Fruit fly (Drosophila melanogaster) whole organism, embryonic: ENCODE measurements around the gene glu.

Experiments
- Antp ChIP-seq: fragments of 200-800 bp; sonication (Bioruptor generic); optimal IDR thresholded peaks from 3 replicates; lab custom pipeline; 2016; ENCODE audit warnings: missing biosample characterization, missing genetic modification characterization
- Bdp1 ChIP-seq: fragments of 200-800 bp; sonication (Bioruptor generic); optimal IDR thresholded peaks from 3 replicates; lab custom pipeline; 2016; ENCODE audit warnings: missing biosample characterization, missing genetic modification characterization
- CG10959 ChIP-seq: fragments of 200-800 bp; sonication (Bioruptor generic); IDR thresholded peaks from 2 replicates; pipeline ENCODE4 v1.3.6; 2022; ENCODE audit warnings: missing biosample characterization, missing genetic modification characterization
- CG11085 ChIP-seq: fragments of 200-800 bp; sonication (Bioruptor generic); IDR thresholded peaks from 2 replicates; pipeline ENCODE4 v1.3.6; 2022; ENCODE audit warnings: missing biosample characterization, missing genetic modification characterization
- CG13287 ChIP-seq: fragments of 200-800 bp; sonication (Bioruptor generic); IDR thresholded peaks from 2 replicates; pipeline ENCODE4 v1.3.6; 2022; ENCODE audit warnings: missing biosample characterization, missing genetic modification characterization; ENCODE audit not compliant: partially characterized antibody
- CG1792 ChIP-seq: fragments of 200-800 bp; sonication (Bioruptor generic); optimal IDR thresholded peaks from 2 replicates; lab custom pipeline; 2016; ENCODE audit warnings: missing biosample characterization, missing genetic modification characterization
- CG18764 ChIP-seq: fragments of 200-800 bp; sonication (Bioruptor generic); optimal IDR thresholded peaks from 3 replicates; lab custom pipeline; 2016; ENCODE audit warnings: missing biosample characterization, missing genetic modification characterization
- CG2129 ChIP-seq: fragments of 200-800 bp; sonication (Bioruptor generic); IDR thresholded peaks from 2 replicates; pipeline ENCODE4 v1.3.6; 2022; ENCODE audit warnings: missing biosample characterization, missing genetic modification characterization; ENCODE audit not compliant: partially characterized antibody
- CG3281 ChIP-seq: fragments of 200-800 bp; sonication (Bioruptor generic); optimal IDR thresholded peaks from 3 replicates; lab custom pipeline; 2017; ENCODE audit warnings: missing biosample characterization, mild to moderate bottlenecking, missing genetic modification characterization
- CG33213 ChIP-seq: fragments of 200-800 bp; sonication (Bioruptor generic); optimal IDR thresholded peaks from 3 replicates; lab custom pipeline; 2016; ENCODE audit warnings: missing biosample characterization, missing genetic modification characterization
- CG34376 ChIP-seq: fragments of 200-800 bp; sonication (Bioruptor generic); optimal IDR thresholded peaks from 2 replicates; lab custom pipeline; 2018; ENCODE audit warnings: missing biosample characterization, mild to moderate bottlenecking, missing genetic modification characterization
- CG3726 ChIP-seq: fragments of 200-800 bp; sonication (Bioruptor generic); IDR thresholded peaks from 3 replicates; pipeline ENCODE4, ENCODE4 v1.3.6; 2022; ENCODE audit warnings: missing biosample characterization, missing genetic modification characterization
- CG4328 ChIP-seq: fragments of 200-800 bp; sonication (Bioruptor generic); optimal IDR thresholded peaks from 3 replicates; lab custom pipeline; 2017; ENCODE audit warnings: missing biosample characterization, missing genetic modification reagents, missing genetic modification characterization
- CG4404 ChIP-seq: fragments of 200-800 bp; sonication (Bioruptor generic); IDR thresholded peaks from 2 replicates; pipeline ENCODE4 v1.3.6; 2022; ENCODE audit warnings: missing biosample characterization, missing genetic modification characterization
- CG7556 ChIP-seq: fragments of 200-800 bp; sonication (Bioruptor generic); optimal IDR thresholded peaks from 2 replicates; lab custom pipeline; 2017; ENCODE audit warnings: missing biosample characterization, mild to moderate bottlenecking, missing genetic modification characterization
- CG7963 ChIP-seq: fragments of 200-800 bp; sonication (Bioruptor generic); IDR thresholded peaks from 3 replicates; pipeline ENCODE4 v1.3.6; 2022; ENCODE audit warnings: missing biosample characterization, missing genetic modification characterization; ENCODE audit not compliant: partially characterized antibody
- CG8290 ChIP-seq, 3 experiments: fragments of 200-800 bp; sonication (Bioruptor generic); optimal IDR thresholded peaks; 2 replicates each; lab custom pipeline; 2016 to 2019; ENCODE audit warnings: missing biosample characterization in 3 of 3, missing genetic modification characterization in 3 of 3, mild to moderate bottlenecking in 2 of 3, moderate library complexity in 1 of 3
- CG8359 ChIP-seq: fragments of 200-800 bp; sonication (Bioruptor generic); optimal IDR thresholded peaks from 2 replicates; lab custom pipeline; 2017; ENCODE audit warnings: missing biosample characterization, mild to moderate bottlenecking, missing genetic modification characterization, borderline replicate concordance
- CG9797 ChIP-seq: fragments of 200-800 bp; sonication (Bioruptor generic); optimal IDR thresholded peaks from 3 replicates; lab custom pipeline; 2018; ENCODE audit warnings: missing biosample characterization, mild to moderate bottlenecking, missing genetic modification characterization
- CHES-1-like ChIP-seq: fragments of 200-800 bp; sonication (Bioruptor generic); optimal IDR thresholded peaks from 2 replicates; lab custom pipeline; 2016; ENCODE audit warnings: missing biosample characterization, missing genetic modification characterization
- Camta ChIP-seq: fragments of 200-800 bp; sonication (Bioruptor generic); optimal IDR thresholded peaks from 2 replicates; lab custom pipeline; 2016; ENCODE audit warnings: missing biosample characterization, missing genetic modification characterization
- HLH3B ChIP-seq: fragments of 200-800 bp; sonication (Bioruptor generic); IDR thresholded peaks from 2 replicates; pipeline ENCODE4 v1.3.6; 2022; ENCODE audit warnings: missing biosample characterization, missing genetic modification characterization
- Hsf ChIP-seq: fragments of 200-800 bp; sonication (Bioruptor generic); optimal IDR thresholded peaks from 3 replicates; lab custom pipeline; 2016; ENCODE audit warnings: missing biosample characterization, missing genetic modification characterization
- Mes4 ChIP-seq: fragments of 200-800 bp; sonication (Bioruptor generic); optimal IDR thresholded peaks from 2 replicates; lab custom pipeline; 2016; ENCODE audit warnings: missing biosample characterization, missing genetic modification characterization
- Mrtf ChIP-seq: fragments of 200-800 bp; sonication (Bioruptor generic); IDR thresholded peaks from 3 replicates; pipeline ENCODE4 v1.3.6; 2022; ENCODE audit warnings: missing biosample characterization, missing genetic modification characterization
- NC2β ChIP-seq: fragments of 200-800 bp; sonication (Bioruptor generic); optimal IDR thresholded peaks from 2 replicates; lab custom pipeline; 2016; ENCODE audit warnings: missing biosample characterization, missing genetic modification characterization
- Neu2 ChIP-seq: fragments of 200-800 bp; sonication (Bioruptor generic); optimal IDR thresholded peaks from 3 replicates; lab custom pipeline; 2016; ENCODE audit warnings: missing biosample characterization, missing genetic modification characterization, borderline replicate concordance
- Ptx1 ChIP-seq: fragments of 200-800 bp; sonication (Bioruptor generic); IDR thresholded peaks from 2 replicates; pipeline ENCODE4 v1.3.6; 2022; ENCODE audit warnings: missing biosample characterization, missing genetic modification characterization
- abd-A ChIP-seq: fragments of 200-800 bp; sonication (Bioruptor generic); optimal IDR thresholded peaks from 3 replicates; lab custom pipeline; 2019; ENCODE audit warnings: missing biosample characterization, mild to moderate bottlenecking, missing genetic modification characterization, moderate library complexity
- bbx ChIP-seq: fragments of 200-800 bp; sonication (Bioruptor generic); IDR thresholded peaks from 2 replicates; pipeline ENCODE4 v1.3.6; 2022; ENCODE audit warnings: missing biosample characterization, missing genetic modification characterization; ENCODE audit not compliant: partially characterized antibody
- bcd ChIP-seq: fragments of 200-800 bp; sonication (Bioruptor generic); optimal IDR thresholded peaks from 2 replicates; lab custom pipeline; 2017; ENCODE audit warnings: missing biosample characterization, mild to moderate bottlenecking, missing genetic modification characterization
- corto ChIP-seq: fragments of 200-800 bp; sonication (Bioruptor generic); optimal IDR thresholded peaks from 2 replicates; lab custom pipeline; 2016; ENCODE audit warnings: missing biosample characterization, mild to moderate bottlenecking, missing genetic modification characterization, moderate library complexity
- danr ChIP-seq: fragments of 200-800 bp; sonication (Bioruptor generic); IDR thresholded peaks from 2 replicates; pipeline ENCODE4 v1.3.6; 2022; ENCODE audit warnings: missing biosample characterization, missing genetic modification characterization
- dmrt99B ChIP-seq: fragments of 200-800 bp; sonication (Bioruptor generic); optimal IDR thresholded peaks from 2 replicates; lab custom pipeline; 2018; ENCODE audit warnings: missing biosample characterization, mild to moderate bottlenecking, missing genetic modification characterization, moderate library complexity
- grau ChIP-seq: fragments of 200-800 bp; optimal IDR thresholded peaks from 3 replicates; lab custom pipeline; 2019; ENCODE audit warnings: missing biosample characterization, mild to moderate bottlenecking, missing genetic modification characterization, moderate library complexity
- hkb ChIP-seq, 2 experiments: fragments of 200-800 bp in 1 of 2; fragments of >200 bp in 1 of 2; sonication (Bioruptor generic) in 1 of 2; IDR thresholded peaks in 1 of 2; optimal IDR thresholded peaks in 1 of 2; 2 replicates each; pipeline versions ENCODE4 v1.3.6 to Lab custom; 2017 to 2022; ENCODE audit warnings: missing biosample characterization in 1 of 2, missing genetic modification characterization in 1 of 2
- lilli ChIP-seq: fragments of 200-800 bp; sonication (Bioruptor generic); optimal IDR thresholded peaks from 3 replicates; lab custom pipeline; 2016; ENCODE audit warnings: missing biosample characterization, missing genetic modification characterization
- luna ChIP-seq: fragments of 200-800 bp; sonication (Bioruptor generic); optimal IDR thresholded peaks from 2 replicates; lab custom pipeline; 2016; ENCODE audit warnings: missing biosample characterization, missing genetic modification characterization
- pho ChIP-seq: fragments of 200-800 bp; sonication (Bioruptor generic); optimal IDR thresholded peaks from 2 replicates; lab custom pipeline; 2016; ENCODE audit warnings: missing biosample characterization, missing genetic modification characterization
- prd ChIP-seq, 3 experiments: fragments of >200 bp in 2 of 3; fragments of 200-800 bp in 1 of 3; sonication (Bioruptor generic) in 1 of 3; optimal IDR thresholded peaks in 2 of 3; IDR thresholded peaks in 1 of 3; 2 replicates in 2 of 3; 3 replicates in 1 of 3; pipeline versions ENCODE4 v1.3.6 to Lab custom; 2017 to 2022; ENCODE audit warnings: missing biosample characterization in 1 of 3, missing genetic modification characterization in 1 of 3
- ro ChIP-seq: fragments of 200-800 bp; sonication (Bioruptor generic); IDR thresholded peaks from 2 replicates; pipeline ENCODE4 v1.3.6; 2022; ENCODE audit warnings: missing biosample characterization, missing genetic modification characterization
- stwl ChIP-seq: fragments of 200-800 bp; sonication (Bioruptor generic); optimal IDR thresholded peaks from 3 replicates; lab custom pipeline; 2018; ENCODE audit warnings: missing biosample characterization, mild to moderate bottlenecking, missing genetic modification characterization, moderate library complexity
- sug ChIP-seq: fragments of 200-800 bp; optimal IDR thresholded peaks from 2 replicates; lab custom pipeline; 2019; ENCODE audit warnings: missing biosample characterization, mild to moderate bottlenecking, missing genetic modification characterization, moderate library complexity
- trh ChIP-seq: fragments of 200-800 bp; sonication (Bioruptor generic); optimal IDR thresholded peaks from 2 replicates; lab custom pipeline; 2016; ENCODE audit warnings: missing biosample characterization, missing genetic modification characterization
- ttk ChIP-seq: fragments of 200-800 bp; sonication (Bioruptor generic); IDR thresholded peaks from 2 replicates; pipeline ENCODE4 v2.1.2; 2022; ENCODE audit warnings: missing biosample characterization, missing genetic modification characterization
- vnd ChIP-seq: fragments of 200-800 bp; sonication (Bioruptor generic); IDR thresholded peaks from 3 replicates; pipeline ENCODE4 v1.3.6; 2022; ENCODE audit warnings: missing biosample characterization, missing genetic modification characterization; ENCODE audit not compliant: partially characterized antibody
- zen2 ChIP-seq: fragments of 200-800 bp; sonication (Bioruptor generic); IDR thresholded peaks from 3 replicates; pipeline ENCODE4 v1.3.6; 2022; ENCODE audit warnings: missing biosample characterization, missing genetic modification characterization; ENCODE audit not compliant: partially characterized antibody

The glu gene

DNA sequence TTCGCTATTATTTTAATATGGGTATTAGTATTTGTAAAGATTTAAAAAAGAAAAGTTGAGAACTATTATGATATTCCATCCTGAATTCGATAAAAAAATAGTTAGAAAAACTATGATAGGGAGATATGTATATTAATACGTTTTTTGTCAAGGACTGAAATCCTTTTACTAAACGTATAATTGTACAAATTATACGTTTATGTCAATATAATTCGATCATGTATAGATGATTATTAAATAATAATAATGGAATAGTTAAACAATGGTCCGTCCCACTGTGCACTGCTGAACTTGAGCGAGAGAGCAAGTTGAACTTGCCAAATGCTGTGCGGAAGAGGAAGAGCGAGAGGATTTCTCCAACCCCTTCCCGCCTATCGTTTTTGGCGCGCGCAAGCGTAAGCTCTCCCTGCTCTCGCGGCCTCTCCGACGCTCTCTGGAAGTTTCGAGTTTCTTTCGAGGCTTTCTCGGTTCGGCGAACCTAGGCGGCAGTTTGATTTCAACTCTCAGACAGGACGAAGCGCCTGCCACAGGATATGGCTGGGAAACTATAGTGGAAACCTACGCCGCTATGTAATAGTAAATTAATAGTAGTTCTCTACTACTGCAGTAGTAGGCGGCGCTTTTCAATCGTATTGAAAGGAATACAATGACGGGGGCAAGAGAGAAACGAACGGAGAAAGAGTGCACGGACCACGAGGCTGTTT lies 53.1 kb downstream of the glu start (continued):
- TF ChIP-seq CG2129 (GFP tag; lab: Robert Waterston, UW) (no peak), CHES-1-like (GFP tag; lab: Kevin White, UChicago) (no peak), bbx (no peak), CG3281 (GFP tag; lab: Kevin White, UChicago) (peak; percentile 65), CG33213 (no peak), CG9797 (no peak), Ptx1 (GFP tag; lab: Robert Waterston, UW) (peak; percentile 22; the same call in 1 of the 2 replicates), CG10959 (GFP tag; lab: Robert Waterston, UW) (no peak), Antp (no peak), Bdp1 (GFP tag; lab: Kevin White, UChicago) (no peak), pho (GFP tag; lab: Kevin White, UChicago) (no peak), hkb (optimal IDR thresholded peaks at IDR 0.05; lab: Kevin White, UChicago) (no peak), hkb (GFP tag; IDR thresholded peaks at IDR 0.05; lab: Robert Waterston, UW) (peak; percentile 14; the same call in 1 of the 2 replicates), HLH3B (GFP tag; lab: Robert Waterston, UW) (no peak), prd (optimal IDR thresholded peaks at IDR 0.05; lab: Kevin White, UChicago) (no peak), prd (GFP tag; IDR thresholded peaks at IDR 0.05; lab: Robert Waterston, UW) (0 out of 3 replicates have a peak, but pooled peaks have one; percentile 24), CG4328 (GFP tag; lab: Kevin White, UChicago) (peak; percentile 6), Mes4 (GFP tag; lab: Kevin White, UChicago) (no peak), CG7556 (GFP tag; lab: Kevin White, UChicago) (peak; percentile 80), CG34376 (GFP tag; lab: Kevin White, UChicago) (peak; percentile 41), bcd (GFP tag; lab: Kevin White, UChicago) (peak; percentile 52), trh (peak; percentile 20), CG3726 (GFP tag; lab: Robert Waterston, UW) (no peak), CG13287 (GFP tag; lab: Robert Waterston, UW) (no peak; the same call in 1 of the 2 replicates), Mrtf (GFP tag; lab: Robert Waterston, UW) (no peak), corto (no peak), CG1792 (no peak), CG4404 (GFP tag; lab: Robert Waterston, UW) (no peak), abd-A (tag; lab: Kevin White, UChicago) (peak; percentile 83), ttk (no peak), CG7963 (GFP tag; lab: Robert Waterston, UW) (no peak), CG11085 (GFP tag; lab: Robert Waterston, UW) (no peak), danr (GFP tag; lab: Robert Waterston, UW) (0 out of 2 replicates have a peak, but pooled peaks have one; percentile 5), ro (GFP tag; lab: Robert Waterston, UW) (no peak), CG8290 (GFP tag; optimal IDR thresholded peaks at IDR 0.05; lab: Kevin White, UChicago) (no peak), CG8290 (tag; optimal IDR thresholded peaks at IDR 0.05; lab: Kevin White, UChicago) (no peak), lilli (no peak), vnd (no peak), CG8359 (GFP tag; lab: Kevin White, UChicago) (no peak), NC2β (GFP tag; lab: Kevin White, UChicago) (no peak), Hsf (GFP tag; lab: Kevin White, UChicago) (no peak), Neu2 (GFP tag; lab: Kevin White, UChicago) (no peak), dmrt99B (tag; lab: Kevin White, UChicago) (peak; percentile 80), luna (GFP tag; lab: Kevin White, UChicago) (no peak), stwl (no peak), CG18764 (GFP tag; lab: Kevin White, UChicago) (no peak), zen2 (GFP tag; lab: Robert Waterston, UW) (no peak), grau (peak; percentile 83), sug (peak; percentile 62), Camta (GFP tag; lab: Kevin White, UChicago) (no peak)
